Worm (Caenorhabditis elegans) whole organism, midembryonic: ENCODE data around the gene frm-7.

ENCODE experiments used
- flt-1 ChIP-seq: fragments of 200-800 bp; sonication (Bioruptor generic); IDR thresholded peaks from 2 replicates; pipeline ENCODE4 v1.3.6; 2022; ENCODE audit warnings: missing genetic modification characterization, missing compliant biosample characterization
- med-1 ChIP-seq: sonication (generic microtip); optimal IDR thresholded peaks from 2 replicates; lab custom pipeline; 2017; ENCODE audit warnings: missing genetic modification characterization, mild to moderate bottlenecking, missing compliant biosample characterization, antibody characterized with exemption, missing genetic modification reagents; ENCODE audit not compliant: insufficient read depth
- ref-1 ChIP-seq: fragments of 200-800 bp; sonication (Bioruptor generic); conservative IDR thresholded peaks from 2 replicates; pipeline ENCODE4 v1.3.6; 2022; ENCODE audit warnings: missing genetic modification reagents, missing genetic modification characterization, missing compliant biosample characterization
- tab-1 ChIP-seq: fragments of 200-800 bp; sonication (Bioruptor generic); IDR thresholded peaks from 2 replicates; pipeline ENCODE4 v1.3.6; 2022; ENCODE audit warnings: missing genetic modification characterization, missing compliant biosample characterization
- ztf-23 ChIP-seq: fragments of 200-800 bp; sonication (Bioruptor generic); IDR thresholded peaks from 2 replicates; pipeline ENCODE4 v1.3.6; 2022; ENCODE audit warnings: missing genetic modification reagents, missing genetic modification characterization, missing compliant biosample characterization

ce11 chrV:12307011-12307540 lies 4.8 kb downstream of the frm-7 start, which contains the start of gene srg-45:
- no peak for TF ChIP-seq flt-1 (GFP tag; lab: Robert Waterston, UW)
- TF ChIP-seq ref-1 (GFP tag; lab: Robert Waterston, UW) = no peak
- no peak for TF ChIP-seq tab-1 (GFP tag; lab: Robert Waterston, UW)
- no peak for TF ChIP-seq ztf-23 (GFP tag; lab: Robert Waterston, UW)
- TF ChIP-seq med-1 (GFP tag; lab: Kevin White, UChicago) = no peak
